Fruit fly (Drosophila melanogaster) whole organism, embryonic: Measurements from ENCODE around the gene Mtr3.
A peak's percentile ranks its signal among the peaks of the same experiment; 100 is the strongest.

Experiments used
- Antp ChIP-seq: fragments of 200-800 bp; sonication (Bioruptor generic); optimal IDR thresholded peaks from 3 replicates; lab custom pipeline; 2016; ENCODE audit warnings: missing biosample characterization, missing genetic modification characterization
- CG10274 ChIP-seq: fragments of 200-800 bp; sonication (Bioruptor generic); optimal IDR thresholded peaks from 3 replicates; lab custom pipeline; 2017; ENCODE audit warnings: missing biosample characterization, mild to moderate bottlenecking, missing genetic modification characterization
- CG12219 ChIP-seq: fragments of 200-800 bp; sonication (Bioruptor generic); optimal IDR thresholded peaks from 3 replicates; lab custom pipeline; 2018; ENCODE audit warnings: missing biosample characterization, mild to moderate bottlenecking, missing genetic modification characterization
- CG12659 ChIP-seq: fragments of 200-800 bp; sonication (Bioruptor generic); optimal IDR thresholded peaks from 3 replicates; lab custom pipeline; 2017; ENCODE audit warnings: mild to moderate bottlenecking, missing biosample characterization, missing genetic modification reagents, missing genetic modification characterization
- CG13123 ChIP-seq: fragments of 200-800 bp; sonication (Bioruptor generic); optimal IDR thresholded peaks from 2 replicates; lab custom pipeline; 2016; ENCODE audit warnings: missing biosample characterization, missing genetic modification characterization
- CG15601 ChIP-seq: fragments of 200-800 bp; sonication (Bioruptor generic); optimal IDR thresholded peaks from 3 replicates; lab custom pipeline; 2019; ENCODE audit warnings: missing biosample characterization, mild to moderate bottlenecking, missing genetic modification characterization, moderate library complexity
- CG1602 ChIP-seq: fragments of 200-800 bp; sonication (Bioruptor generic); optimal IDR thresholded peaks from 3 replicates; lab custom pipeline; 2016; ENCODE audit warnings: missing biosample characterization, missing genetic modification characterization
- CG1603 ChIP-seq: fragments of 200-800 bp; sonication (Bioruptor generic); optimal IDR thresholded peaks from 2 replicates; lab custom pipeline; 2019; ENCODE audit warnings: missing biosample characterization, mild to moderate bottlenecking, missing genetic modification characterization, moderate library complexity
- CG16779 ChIP-seq: fragments of 200-800 bp; sonication (Bioruptor generic); IDR thresholded peaks from 2 replicates; pipeline ENCODE4 v1.3.6; 2022; ENCODE audit warnings: missing biosample characterization, missing genetic modification characterization
- CG2116 ChIP-seq: fragments of 200-800 bp; sonication (Bioruptor generic); optimal IDR thresholded peaks from 3 replicates; lab custom pipeline; 2018; ENCODE audit warnings: missing biosample characterization, mild to moderate bottlenecking, missing genetic modification characterization
- CG2129 ChIP-seq: fragments of 200-800 bp; sonication (Bioruptor generic); IDR thresholded peaks from 2 replicates; pipeline ENCODE4 v1.3.6; 2022; ENCODE audit warnings: missing biosample characterization, missing genetic modification characterization; ENCODE audit not compliant: partially characterized antibody
- CG33557 ChIP-seq: fragments of 200-800 bp; sonication (Bioruptor generic); optimal IDR thresholded peaks from 2 replicates; lab custom pipeline; 2019; ENCODE audit warnings: missing biosample characterization, mild to moderate bottlenecking, missing genetic modification characterization, moderate library complexity
- CG34224 ChIP-seq: fragments of 200-800 bp; sonication (Bioruptor generic); IDR thresholded peaks from 3 replicates; pipeline ENCODE4 v1.3.6; 2022; ENCODE audit warnings: missing biosample characterization, missing genetic modification characterization; ENCODE audit not compliant: partially characterized antibody
- CG4282 ChIP-seq: fragments of 200-800 bp; sonication (Bioruptor generic); optimal IDR thresholded peaks from 2 replicates; lab custom pipeline; 2016; ENCODE audit warnings: missing biosample characterization, missing genetic modification characterization
- CG4328 ChIP-seq: fragments of 200-800 bp; sonication (Bioruptor generic); optimal IDR thresholded peaks from 3 replicates; lab custom pipeline; 2017; ENCODE audit warnings: missing biosample characterization, missing genetic modification reagents, missing genetic modification characterization
- CG6175 ChIP-seq: fragments of 200-800 bp; sonication (Bioruptor generic); IDR thresholded peaks from 3 replicates; pipeline ENCODE4 v1.3.6; 2022; ENCODE audit warnings: missing biosample characterization, missing genetic modification characterization
- CG7271 ChIP-seq: fragments of 200-800 bp; sonication (Bioruptor generic); optimal IDR thresholded peaks from 2 replicates; lab custom pipeline; 2018; ENCODE audit warnings: missing biosample characterization, mild to moderate bottlenecking, missing genetic modification characterization, moderate library complexity
- CG7357 ChIP-seq: fragments of 200-800 bp; sonication (Bioruptor generic); IDR thresholded peaks from 3 replicates; pipeline ENCODE4 v1.3.6; 2022; ENCODE audit warnings: missing biosample characterization, missing genetic modification characterization
- CG7556 ChIP-seq: fragments of 200-800 bp; sonication (Bioruptor generic); optimal IDR thresholded peaks from 2 replicates; lab custom pipeline; 2017; ENCODE audit warnings: missing biosample characterization, mild to moderate bottlenecking, missing genetic modification characterization
- CG9609 ChIP-seq: fragments of 200-800 bp; sonication (Bioruptor generic); optimal IDR thresholded peaks from 3 replicates; lab custom pipeline; 2016; ENCODE audit warnings: missing biosample characterization, missing genetic modification characterization
- CG9797 ChIP-seq: fragments of 200-800 bp; sonication (Bioruptor generic); optimal IDR thresholded peaks from 3 replicates; lab custom pipeline; 2018; ENCODE audit warnings: missing biosample characterization, mild to moderate bottlenecking, missing genetic modification characterization
- Dll ChIP-seq: fragments of 200-800 bp; sonication (Bioruptor generic); IDR thresholded peaks from 4 replicates; pipeline ENCODE4 v1.3.6; 2022; ENCODE audit warnings: missing biosample characterization, missing genetic modification characterization; ENCODE audit not compliant: partially characterized antibody
- Drgx ChIP-seq: fragments of 200-800 bp; sonication (Bioruptor generic); IDR thresholded peaks from 2 replicates; pipeline ENCODE4 v1.3.6; 2022; ENCODE audit warnings: missing biosample characterization, missing genetic modification characterization
- HLH4C ChIP-seq: fragments of 200-800 bp; sonication (Bioruptor generic); IDR thresholded peaks from 3 replicates; pipeline ENCODE4 v1.3.6; 2022; ENCODE audit warnings: missing biosample characterization, missing genetic modification characterization; ENCODE audit not compliant: partially characterized antibody
- Hr3 ChIP-seq: fragments of 200-800 bp; sonication (Bioruptor generic); optimal IDR thresholded peaks from 3 replicates; lab custom pipeline; 2016; ENCODE audit warnings: missing biosample characterization, missing genetic modification characterization
- MBD-R2 ChIP-seq: fragments of 200-800 bp; sonication (Bioruptor generic); IDR thresholded peaks from 2 replicates; pipeline ENCODE4 v1.3.6; 2022; ENCODE audit warnings: missing biosample characterization, missing genetic modification characterization
- Mes4 ChIP-seq: fragments of 200-800 bp; sonication (Bioruptor generic); optimal IDR thresholded peaks from 2 replicates; lab custom pipeline; 2016; ENCODE audit warnings: missing biosample characterization, missing genetic modification characterization
- NFAT ChIP-seq: fragments of 200-800 bp; sonication (Bioruptor generic); IDR thresholded peaks from 2 replicates; pipeline ENCODE4 v1.3.6; 2022; ENCODE audit warnings: missing biosample characterization, missing genetic modification characterization
- Poxn ChIP-seq: fragments of 200-800 bp; sonication (Bioruptor generic); IDR thresholded peaks from 2 replicates; pipeline ENCODE4 v1.3.6; 2022; ENCODE audit warnings: missing biosample characterization, missing genetic modification characterization
- Rfx ChIP-seq: fragments of 200-800 bp; sonication (Bioruptor generic); IDR thresholded peaks from 2 replicates; pipeline ENCODE4 v1.3.6; 2022; ENCODE audit warnings: missing biosample characterization, missing genetic modification characterization
- TFAM ChIP-seq: fragments of 200-800 bp; sonication (Bioruptor generic); optimal IDR thresholded peaks from 2 replicates; lab custom pipeline; 2017; ENCODE audit warnings: missing biosample characterization, missing genetic modification characterization, inconsistent platforms
- Tbp ChIP-seq: fragments of >200 bp; optimal IDR thresholded peaks from 2 replicates; lab custom pipeline; 2018; ENCODE audit warnings: missing biosample characterization, missing genetic modification characterization
- ase ChIP-seq: fragments of 200-800 bp; sonication (Bioruptor generic); IDR thresholded peaks from 3 replicates; pipeline ENCODE4 v1.3.6; 2022; ENCODE audit warnings: missing biosample characterization, missing genetic modification characterization
- bab2 ChIP-seq: fragments of 200-800 bp; sonication (Bioruptor generic); optimal IDR thresholded peaks from 2 replicates; lab custom pipeline; 2016; ENCODE audit warnings: missing biosample characterization, missing genetic modification characterization
- ci ChIP-seq: fragments of 200-800 bp; sonication (Bioruptor generic); IDR thresholded peaks from 3 replicates; pipeline ENCODE4 v1.3.6; 2022; ENCODE audit warnings: missing biosample characterization, missing genetic modification characterization
- crp ChIP-seq, 2 experiments: fragments of 200-800 bp; sonication (Bioruptor generic); optimal IDR thresholded peaks; 2 replicates in 1 of 2; 3 replicates in 1 of 2; lab custom pipeline; 2017; ENCODE audit warnings: missing biosample characterization in 2 of 2, missing genetic modification characterization in 2 of 2, mild to moderate bottlenecking in 1 of 2, moderate library complexity in 1 of 2
- da ChIP-seq: fragments of 200-800 bp; sonication (Bioruptor generic); optimal IDR thresholded peaks from 2 replicates; lab custom pipeline; 2016; ENCODE audit warnings: missing biosample characterization, missing genetic modification characterization
- gem ChIP-seq: fragments of 200-800 bp; sonication (Bioruptor generic); optimal IDR thresholded peaks from 2 replicates; lab custom pipeline; 2019; ENCODE audit warnings: missing biosample characterization, mild to moderate bottlenecking, missing genetic modification characterization, moderate library complexity
- gfzf ChIP-seq: fragments of 200-800 bp; sonication (Bioruptor generic); optimal IDR thresholded peaks from 2 replicates; lab custom pipeline; 2016; ENCODE audit warnings: missing biosample characterization, mild to moderate bottlenecking, missing genetic modification characterization, moderate library complexity
- gt ChIP-seq: fragments of 200-800 bp; sonication (Bioruptor generic); IDR thresholded peaks from 2 replicates; pipeline ENCODE4 v1.3.6; 2022; ENCODE audit warnings: missing biosample characterization, missing genetic modification characterization
- ham ChIP-seq: fragments of 200-800 bp; sonication (Bioruptor generic); IDR thresholded peaks from 2 replicates; pipeline ENCODE4 v1.3.6; 2022; ENCODE audit warnings: missing biosample characterization, missing genetic modification characterization
- hb ChIP-seq: fragments of 200-800 bp; sonication (Bioruptor generic); IDR thresholded peaks from 3 replicates; pipeline ENCODE4 v1.3.6; 2022; ENCODE audit warnings: missing biosample characterization, missing genetic modification characterization; ENCODE audit not compliant: partially characterized antibody
- jing ChIP-seq: fragments of 200-800 bp; sonication (Bioruptor generic); optimal IDR thresholded peaks from 2 replicates; lab custom pipeline; 2018; ENCODE audit warnings: missing biosample characterization, mild to moderate bottlenecking, missing genetic modification characterization
- lola ChIP-seq, 3 experiments: fragments of >200 bp in 2 of 3; fragments of 200-800 bp in 1 of 3; sonication (Bioruptor generic) in 1 of 3; optimal IDR thresholded peaks; 2 replicates each; lab custom pipeline; 2017 to 2019; ENCODE audit warnings: missing biosample characterization in 3 of 3, missing genetic modification characterization in 3 of 3, mild to moderate bottlenecking in 1 of 3, moderate library complexity in 1 of 3
- phol ChIP-seq: fragments of 200-800 bp; sonication (Bioruptor generic); optimal IDR thresholded peaks from 3 replicates; lab custom pipeline; 2018; ENCODE audit warnings: missing biosample characterization, mild to moderate bottlenecking, missing genetic modification characterization, moderate library complexity
- scrt ChIP-seq: fragments of 200-800 bp; sonication (Bioruptor generic); optimal IDR thresholded peaks from 2 replicates; lab custom pipeline; 2018; ENCODE audit warnings: missing biosample characterization, mild to moderate bottlenecking, missing genetic modification characterization, moderate library complexity
- slbo ChIP-seq: fragments of 200-800 bp; sonication (Bioruptor generic); IDR thresholded peaks from 2 replicates; pipeline ENCODE4 v1.3.6; 2022; ENCODE audit warnings: missing biosample characterization, missing genetic modification characterization
- slou ChIP-seq: fragments of 200-800 bp; sonication (Bioruptor generic); optimal IDR thresholded peaks from 3 replicates; lab custom pipeline; 2016; ENCODE audit warnings: missing biosample characterization, missing genetic modification characterization
- ttk ChIP-seq: fragments of 200-800 bp; sonication (Bioruptor generic); IDR thresholded peaks from 2 replicates; pipeline ENCODE4 v2.1.2; 2022; ENCODE audit warnings: missing biosample characterization, missing genetic modification characterization
- twi ChIP-seq: fragments of 200-800 bp; optimal IDR thresholded peaks from 2 replicates; lab custom pipeline; 2019; ENCODE audit warnings: missing biosample characterization, mild to moderate bottlenecking, missing genetic modification characterization, moderate library complexity
- yki ChIP-seq: fragments of >200 bp; optimal IDR thresholded peaks from 3 replicates; lab custom pipeline; 2018

Gene Mtr3

DNA sequence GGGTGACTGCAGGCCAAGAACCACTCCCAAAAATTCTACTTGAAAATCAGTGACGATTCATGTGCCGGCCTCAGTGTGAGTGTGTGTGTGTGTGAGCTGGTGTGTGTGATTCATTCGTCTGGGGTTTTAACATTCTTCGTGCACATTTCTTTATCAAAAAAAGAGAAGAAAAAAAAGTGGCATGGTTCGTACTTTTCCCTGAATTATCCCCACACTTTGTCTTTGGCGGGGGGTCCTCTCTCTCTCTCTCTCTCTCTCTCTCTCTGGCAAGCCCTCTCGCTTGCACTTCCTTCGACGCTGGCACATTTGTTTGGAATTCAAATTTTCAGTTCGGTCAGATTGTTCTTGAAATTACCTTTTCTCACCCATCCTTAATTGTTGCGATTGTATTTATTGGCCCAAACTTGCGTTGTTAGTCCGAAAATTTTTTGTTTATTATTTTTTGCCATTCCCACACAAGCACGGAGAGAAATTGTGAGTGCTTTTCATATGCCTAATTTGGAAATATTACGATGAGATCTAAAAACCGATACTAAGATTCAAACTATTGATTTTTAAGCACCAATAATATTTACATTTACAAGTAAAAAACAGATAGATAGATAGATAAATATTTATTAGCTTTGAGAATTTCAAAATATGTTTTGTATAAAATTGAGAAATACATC is 15.7 kb upstream of the Mtr3 start (continued):
- TF ChIP-seq TFAM (no peak), CG10274 (GFP tag; lab: Kevin White, UChicago) (no peak), CG2116 (GFP tag; lab: Kevin White, UChicago) (no peak), CG9797 (GFP tag; lab: Kevin White, UChicago) (no peak), Drgx (GFP tag; lab: Robert Waterston, UW) (peak; percentile 45; the same call in 1 of the 2 replicates), CG7556 (GFP tag; lab: Kevin White, UChicago) (peak; percentile 34), scrt (GFP tag; lab: Kevin White, UChicago) (no peak), CG1602 (GFP tag; lab: Kevin White, UChicago) (no peak), CG4282 (no peak), Dll (no peak), Poxn (GFP tag; lab: Robert Waterston, UW) (no peak), CG13123 (no peak), ase (GFP tag; lab: Robert Waterston, UW) (no peak), ham (no peak), CG9609 (GFP tag; lab: Kevin White, UChicago) (no peak), CG12659 (no peak), ci (GFP tag; lab: Robert Waterston, UW) (no peak), CG16779 (GFP tag; lab: Robert Waterston, UW) (no peak), gfzf (GFP tag; lab: Kevin White, UChicago) (no peak), CG6175 (GFP tag; lab: Robert Waterston, UW) (no peak), Tbp (GFP tag; lab: Kevin White, UChicago) (no peak), twi (tag; lab: Kevin White, UChicago) (no peak), CG33557 (GFP tag; lab: Kevin White, UChicago) (peak; percentile 16), phol (tag; lab: Kevin White, UChicago) (no peak), Antp (GFP tag; lab: Kevin White, UChicago) (no peak), CG15601 (tag; lab: Kevin White, UChicago) (no peak), Rfx (0 out of 2 replicates have a peak, but pooled peaks have one; percentile 7), jing (GFP tag; lab: Kevin White, UChicago) (no peak), da (GFP tag; lab: Kevin White, UChicago) (no peak), crp (GFP tag; optimal IDR thresholded peaks at IDR 0.05; lab: Kevin White, UChicago) (no peak), CG34224 (GFP tag; lab: Robert Waterston, UW) (no peak), ttk (GFP tag; lab: Robert Waterston, UW) (no peak), gem (peak; percentile 58), MBD-R2 (GFP tag; lab: Robert Waterston, UW) (no peak), Hr3 (no peak), lola (GFP tag; optimal IDR thresholded peaks at IDR 0.05; lab: Kevin White, UChicago) (no peak), CG4328 (no peak), yki (no peak), CG2129 (GFP tag; lab: Robert Waterston, UW) (no peak), slou (no peak), hb (GFP tag; lab: Robert Waterston, UW) (no peak), CG7357 (GFP tag; lab: Robert Waterston, UW) (no peak), CG7271 (tag; lab: Kevin White, UChicago) (no peak), slbo (GFP tag; lab: Robert Waterston, UW) (peak; percentile 56; the same call in 1 of the 2 replicates), CG12219 (GFP tag; lab: Kevin White, UChicago) (no peak), bab2 (GFP tag; lab: Kevin White, UChicago) (no peak), HLH4C (GFP tag; lab: Robert Waterston, UW) (no peak), gt (GFP tag; lab: Robert Waterston, UW) (no peak), NFAT (GFP tag; lab: Robert Waterston, UW) (no peak), Mes4 (no peak), CG1603 (tag; lab: Kevin White, UChicago) (no peak)
